In genomic region chrX:3552948-3553347, ce11 we compare ENCODE assay signal across 5 worm cellular contexts.
A peak's percentile ranks its signal among the peaks of the same experiment; 100 is the strongest.
TF ChIP-seq lines count a peak whose summit lies in the region.

No protein-coding gene starts in this region.

TF ChIP-seq in whole organism, L1 larva, 84 proteins besides CTCF, POLR2A, EP300 and RAD21:
- TF ChIP-seq nhr-71 (tag; optimal IDR thresholded peaks at IDR 0.05; lab: Kevin White, UChicago) (peak; percentile 2), lin-14 (GFP tag; optimal IDR thresholded peaks at IDR 0.05; lab: Kevin White, UChicago) (peak; percentile 3), fkh-8 (tag; optimal IDR thresholded peaks at IDR 0.05; lab: Kevin White, UChicago) (no peak), elt-2 (tag; optimal IDR thresholded peaks at IDR 0.05; lab: Kevin White, UChicago) (peak; percentile 51)

TF ChIP-seq in whole organism, L2 larva, 48 proteins besides CTCF, POLR2A, EP300 and RAD21:
- TF ChIP-seq lsy-2 (tag; optimal IDR thresholded peaks at IDR 0.05; lab: Kevin White, UChicago) (no peak), nhr-237 (tag; optimal IDR thresholded peaks at IDR 0.05; lab: Kevin White, UChicago) (no peak), unc-39 (tag; optimal IDR thresholded peaks at IDR 0.05; lab: Kevin White, UChicago) (no peak), unc-62 (GFP tag; optimal IDR thresholded peaks at IDR 0.05; lab: Kevin White, UChicago) (no peak), fos-1 (tag; optimal IDR thresholded peaks at IDR 0.05; lab: Kevin White, UChicago) (peak; percentile 39)

TF ChIP-seq in whole organism, L3 larva, 47 proteins besides CTCF, POLR2A, EP300 and RAD21:
- TF ChIP-seq sea-2 (GFP tag; optimal IDR thresholded peaks at IDR 0.05; lab: Kevin White, UChicago) (no peak), ZK546.5 (tag; optimal IDR thresholded peaks at IDR 0.05; lab: Kevin White, UChicago) (no peak), aly-2 (tag; optimal IDR thresholded peaks at IDR 0.05; lab: Kevin White, UChicago) (no peak), nhr-237 (tag; optimal IDR thresholded peaks at IDR 0.05; lab: Kevin White, UChicago) (no peak), ceh-82 (tag; optimal IDR thresholded peaks at IDR 0.05; lab: Kevin White, UChicago) (no peak), elt-3 (tag; optimal IDR thresholded peaks at IDR 0.05; lab: Kevin White, UChicago) (no peak), elt-2 (tag; optimal IDR thresholded peaks at IDR 0.05; lab: Kevin White, UChicago) (peak; percentile 81), lsy-12 (tag; optimal IDR thresholded peaks at IDR 0.05; lab: Kevin White, UChicago) (no peak), pqm-1 (tag; optimal IDR thresholded peaks at IDR 0.05; lab: Kevin White, UChicago) (peak; percentile 77), mdl-1 (tag; optimal IDR thresholded peaks at IDR 0.05; lab: Kevin White, UChicago) (no peak)

TF ChIP-seq in whole organism, L4 larva, 104 proteins besides CTCF, POLR2A, EP300 and RAD21:
- peak; percentile 30 for TF ChIP-seq pqm-1 (tag; optimal IDR thresholded peaks at IDR 0.05; lab: Kevin White, UChicago)
- no peak for TF ChIP-seq T26A8.4 (GFP tag; IDR thresholded peaks at IDR 0.05; lab: Robert Waterston, UW)
- TF ChIP-seq vab-7 (GFP tag; IDR thresholded peaks at IDR 0.05; lab: Robert Waterston, UW), result no peak
- TF ChIP-seq lsy-2 (tag; optimal IDR thresholded peaks at IDR 0.05; lab: Kevin White, UChicago), result no peak
- TF ChIP-seq daf-16 (GFP tag; optimal IDR thresholded peaks at IDR 0.05; lab: Kevin White, UChicago), result no peak
- TF ChIP-seq daf-16 (tag; optimal IDR thresholded peaks at IDR 0.05; lab: Kevin White, UChicago), result peak; percentile 31
- peak; percentile 6 for TF ChIP-seq hlh-11 (tag; optimal IDR thresholded peaks at IDR 0.05; lab: Kevin White, UChicago)
- no peak for TF ChIP-seq ceh-62 (tag; optimal IDR thresholded peaks at IDR 0.05; lab: Kevin White, UChicago)
- no peak for TF ChIP-seq nhr-76 (tag; optimal IDR thresholded peaks at IDR 0.05; lab: Kevin White, UChicago)
- peak; percentile 41 for TF ChIP-seq dve-1 (tag; optimal IDR thresholded peaks at IDR 0.05; lab: Kevin White, UChicago; ENCODE audit: insufficient read depth)
- no peak for TF ChIP-seq snpc-4 (tag; optimal IDR thresholded peaks at IDR 0.05; lab: Kevin White, UChicago)
- 0 out of 2 replicates have a peak, but pooled peaks have one; percentile 37 for TF ChIP-seq php-3 (GFP tag; IDR thresholded peaks at IDR 0.05; lab: Robert Waterston, UW)
- TF ChIP-seq F44E2.7 (GFP tag; IDR thresholded peaks at IDR 0.05; lab: Robert Waterston, UW), result no peak
- TF ChIP-seq duxl-1 (tag; optimal IDR thresholded peaks at IDR 0.05; lab: Kevin White, UChicago; ENCODE audit: poor library complexity), result no peak
- TF ChIP-seq mep-1 (tag; optimal IDR thresholded peaks at IDR 0.05; lab: Kevin White, UChicago), result peak; percentile 1
- no peak for TF ChIP-seq nhr-77 (tag; optimal IDR thresholded peaks at IDR 0.05; lab: Kevin White, UChicago)
- peak; percentile 16 for TF ChIP-seq aha-1 (tag; lab: Kevin White, UChicago)
- TF ChIP-seq lin-15B (tag; optimal IDR thresholded peaks at IDR 0.05; lab: Kevin White, UChicago), result no peak
- peak; percentile 47; the same call in 1 of the 2 replicates for TF ChIP-seq dmd-6 (GFP tag; IDR thresholded peaks at IDR 0.05; lab: Robert Waterston, UW)
- no peak for TF ChIP-seq lin-38 (GFP tag; IDR thresholded peaks at IDR 0.05; lab: Robert Waterston, UW)
- TF ChIP-seq nhr-6 (tag; optimal IDR thresholded peaks at IDR 0.05; lab: Kevin White, UChicago), result no peak
- no peak for TF ChIP-seq ceh-32 (tag; optimal IDR thresholded peaks at IDR 0.05; lab: Kevin White, UChicago; ENCODE audit: poor library complexity)

TF ChIP-seq in whole organism, young adult, 124 proteins besides CTCF, POLR2A, EP300 and RAD21:
- TF ChIP-seq nhr-80 (tag; optimal IDR thresholded peaks at IDR 0.05; lab: Kevin White, UChicago) (peak; percentile 45), lsl-1 (GFP tag; optimal IDR thresholded peaks at IDR 0.05; lab: Kevin White, UChicago) (no peak), lin-54 (GFP tag; optimal IDR thresholded peaks at IDR 0.05; lab: Kevin White, UChicago) (no peak), repo-1 (tag; optimal IDR thresholded peaks at IDR 0.05; lab: Kevin White, UChicago) (no peak)
